Worm (Caenorhabditis elegans) whole organism, late embryonic: ENCODE data around the gene R02D5.9.

Experiments
- F13H6.1 ChIP-seq: sonication (generic microtip); optimal IDR thresholded peaks from 2 replicates; lab custom pipeline; 2016; ENCODE audit warnings: missing genetic modification characterization, missing compliant biosample characterization
- ama-1 ChIP-seq: fragments of 150-350 bp; optimal IDR thresholded peaks from 2 replicates; lab custom pipeline; 2014
- ceh-19 ChIP-seq: fragments of 200-800 bp; sonication (Bioruptor generic); optimal IDR thresholded peaks from 2 replicates; lab custom pipeline; 2018; ENCODE audit warnings: mild to moderate bottlenecking, missing genetic modification characterization, missing compliant biosample characterization
- ceh-31 ChIP-seq: sonication (generic microtip); optimal IDR thresholded peaks from 2 replicates; lab custom pipeline; 2016; ENCODE audit warnings: missing genetic modification characterization, missing compliant biosample characterization
- ceh-6 ChIP-seq: fragments of 200-800 bp; sonication (Bioruptor generic); optimal IDR thresholded peaks from 2 replicates; lab custom pipeline; 2018; ENCODE audit warnings: mild to moderate bottlenecking, missing genetic modification characterization, missing compliant biosample characterization
- elt-2 ChIP-seq: sonication (generic microtip); optimal IDR thresholded peaks from 2 replicates; lab custom pipeline; 2016; ENCODE audit warnings: missing genetic modification reagents, missing genetic modification characterization, missing compliant biosample characterization
- elt-4 ChIP-seq: sonication (generic microtip); optimal IDR thresholded peaks from 2 replicates; lab custom pipeline; 2016; ENCODE audit warnings: missing genetic modification characterization, missing compliant biosample characterization
- ets-4 ChIP-seq: sonication (generic microtip); optimal IDR thresholded peaks from 2 replicates; lab custom pipeline; 2016; ENCODE audit warnings: missing genetic modification characterization, missing compliant biosample characterization
- nfya-1 ChIP-seq: sonication (generic microtip); optimal IDR thresholded peaks from 2 replicates; lab custom pipeline; 2017; ENCODE audit warnings: missing genetic modification characterization, mild to moderate bottlenecking, missing compliant biosample characterization, antibody characterized with exemption, moderate library complexity
- odd-2 ChIP-seq: sonication (generic microtip); optimal IDR thresholded peaks from 2 replicates; lab custom pipeline; 2017; ENCODE audit warnings: antibody characterized with exemption, mild to moderate bottlenecking, missing genetic modification characterization, missing compliant biosample characterization
- pax-1 ChIP-seq: fragments of 150-350 bp; optimal IDR thresholded peaks from 2 replicates; lab custom pipeline; 2014; ENCODE audit warnings: missing biosample characterization, missing genetic modification characterization
- pqm-1 ChIP-seq: sonication (generic microtip); optimal IDR thresholded peaks from 2 replicates; lab custom pipeline; 2016; ENCODE audit warnings: missing genetic modification characterization, missing compliant biosample characterization
- pros-1 ChIP-seq: fragments of 150-350 bp; optimal IDR thresholded peaks from 2 replicates; lab custom pipeline; 2014; ENCODE audit warnings: missing biosample characterization, missing genetic modification reagents, missing genetic modification characterization
- unc-55 ChIP-seq: sonication (generic microtip); optimal IDR thresholded peaks from 2 replicates; lab custom pipeline; 2017; ENCODE audit warnings: missing biosample characterization, missing genetic modification reagents, missing genetic modification characterization

DNA sequence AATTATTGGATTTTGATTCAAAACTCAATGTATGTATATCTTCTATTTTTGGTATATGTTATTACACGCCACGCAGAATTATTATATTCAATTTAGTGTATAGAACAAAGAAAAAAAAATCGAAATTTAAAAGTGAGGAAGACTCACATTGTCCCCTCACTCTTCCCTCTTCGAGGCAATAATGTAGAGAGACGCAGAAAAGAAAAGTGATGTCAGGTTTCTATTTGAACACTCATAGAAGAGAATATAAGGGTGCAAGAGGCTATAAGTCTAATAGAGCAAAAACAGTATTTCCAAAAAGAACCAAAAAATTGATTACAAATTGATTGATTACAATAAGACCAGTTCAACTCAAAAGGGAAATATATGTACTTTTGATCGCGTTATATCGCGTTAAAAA lies 37.6 kb upstream of the R02D5.9 start:
- TF ChIP-seq elt-4 = no peak
- no peak for TF ChIP-seq elt-2 (tag; lab: Kevin White, UChicago)
- TF ChIP-seq ceh-31 (tag; lab: Kevin White, UChicago) = no peak
- no peak for TF ChIP-seq odd-2 (tag; lab: Kevin White, UChicago)
- TF ChIP-seq ama-1 (lab: Kevin White, UChicago) = no peak
- no peak for TF ChIP-seq unc-55
- no peak for TF ChIP-seq pax-1 (tag; lab: Kevin White, UChicago)
- TF ChIP-seq ets-4 (tag; lab: Kevin White, UChicago) = no peak
- no peak for TF ChIP-seq ceh-6 (GFP tag; lab: Kevin White, UChicago)
- TF ChIP-seq pros-1 = no peak
- no peak for TF ChIP-seq ceh-19 (GFP tag; lab: Kevin White, UChicago)
- no peak for TF ChIP-seq F13H6.1 (tag; lab: Kevin White, UChicago)
- no peak for TF ChIP-seq nfya-1 (tag; lab: Kevin White, UChicago)
- no peak for TF ChIP-seq pqm-1 (tag; lab: Kevin White, UChicago)
